Worm (Caenorhabditis elegans) whole organism, L1 larva: ENCODE results near the gene mtpn-1.

Experiments used
- C16A3.4 ChIP-seq: fragments of 150-350 bp; optimal IDR thresholded peaks from 2 replicates; lab custom pipeline; 2014; ENCODE audit warnings: missing biosample characterization, missing genetic modification characterization
- C34B4.2 ChIP-seq: sonication (generic microtip); optimal IDR thresholded peaks from 2 replicates; lab custom pipeline; 2017; ENCODE audit warnings: mild to moderate bottlenecking, missing genetic modification characterization, missing compliant biosample characterization
- F16B12.6 ChIP-seq: fragments of 150-350 bp; optimal IDR thresholded peaks from 2 replicates; lab custom pipeline; 2014; ENCODE audit warnings: missing biosample characterization, missing genetic modification characterization
- Y116A8C.19 ChIP-seq: sonication (generic microtip); optimal IDR thresholded peaks from 2 replicates; lab custom pipeline; 2016; ENCODE audit warnings: missing compliant biosample characterization, missing genetic modification characterization, borderline replicate concordance
- ceh-8 ChIP-seq: fragments of 200-800 bp; sonication (Bioruptor generic); optimal IDR thresholded peaks from 2 replicates; lab custom pipeline; 2018; ENCODE audit warnings: mild to moderate bottlenecking, missing genetic modification characterization, moderate library complexity, missing compliant biosample characterization
- ceh-82 ChIP-seq, 3 experiments: fragments of 150-350 bp in 1 of 3; sonication (generic microtip) in 2 of 3; optimal IDR thresholded peaks; 2 replicates each; lab custom pipeline; 2014 to 2017; ENCODE audit warnings: missing biosample characterization in 3 of 3, missing genetic modification characterization in 3 of 3
- ceh-88 ChIP-seq: fragments of 200-800 bp; sonication (Bioruptor generic); IDR thresholded peaks from 2 replicates; pipeline ENCODE4 v1.3.6; 2022; ENCODE audit warnings: missing genetic modification characterization, missing compliant biosample characterization
- dsc-1 ChIP-seq: sonication (generic microtip); optimal IDR thresholded peaks from 2 replicates; lab custom pipeline; 2016; ENCODE audit warnings: mild to moderate bottlenecking, missing genetic modification characterization, missing compliant biosample characterization
- efl-1 ChIP-seq, 4 experiments: fragments of 150-350 bp; optimal IDR thresholded peaks in 3 of 4; peaks in 1 of 4; 1 replicate in 1 of 4; 2 replicates in 3 of 4; lab custom pipeline; 2014; ENCODE audit warnings: missing biosample characterization in 2 of 4, missing genetic modification characterization in 2 of 4, missing genetic modification reagents in 2 of 4
- egl-13 ChIP-seq: sonication (generic microtip); optimal IDR thresholded peaks from 2 replicates; lab custom pipeline; 2016; ENCODE audit warnings: missing genotype, missing genetic modification reagents, missing genetic modification characterization, missing compliant biosample characterization
- egl-27 ChIP-seq, 2 experiments: fragments of 150-350 bp in 1 of 2; sonication (generic microtip); optimal IDR thresholded peaks; 3 replicates each; lab custom pipeline; 2017 to 2018; ENCODE audit warnings: missing biosample characterization in 2 of 2, missing genetic modification characterization in 2 of 2, missing genetic modification reagents in 2 of 2
- elt-2 ChIP-seq: sonication (generic microtip); optimal IDR thresholded peaks from 2 replicates; lab custom pipeline; 2016; ENCODE audit warnings: missing genetic modification characterization, mild to moderate bottlenecking, inconsistent platforms, missing compliant biosample characterization, missing genetic modification reagents
- elt-3 ChIP-seq, 6 experiments: fragments of 150-350 bp in 1 of 6; sonication (generic microtip); optimal IDR thresholded peaks; 2 replicates each; lab custom pipeline; 2017 to 2018; ENCODE audit warnings: missing biosample characterization in 6 of 6, missing genetic modification characterization in 6 of 6, inconsistent platforms in 1 of 6
- ets-5 ChIP-seq: fragments of 200-800 bp; sonication (Bioruptor generic); IDR thresholded peaks from 2 replicates; pipeline ENCODE4 v1.3.6; 2022; ENCODE audit warnings: missing genetic modification characterization, missing compliant biosample characterization
- fkh-4 ChIP-seq: sonication (generic microtip); optimal IDR thresholded peaks from 2 replicates; lab custom pipeline; 2016; ENCODE audit warnings: missing compliant biosample characterization, missing genetic modification characterization, borderline replicate concordance
- fos-1 ChIP-seq: fragments of 150-350 bp; optimal IDR thresholded peaks from 2 replicates; lab custom pipeline; 2014; ENCODE audit warnings: missing biosample characterization, missing genetic modification characterization
- hlh-17 ChIP-seq: fragments of 200-800 bp; sonication (Bioruptor generic); optimal IDR thresholded peaks from 2 replicates; lab custom pipeline; 2018; ENCODE audit warnings: missing genetic modification characterization, mild to moderate bottlenecking, missing compliant biosample characterization, moderate library complexity, borderline replicate concordance
- hlh-4 ChIP-seq: sonication (generic microtip); optimal IDR thresholded peaks from 2 replicates; lab custom pipeline; 2016; ENCODE audit warnings: mild to moderate bottlenecking, missing genetic modification characterization, missing compliant biosample characterization
- hpl-2 ChIP-seq: fragments of 150-350 bp; optimal IDR thresholded peaks from 2 replicates; lab custom pipeline; 2014; ENCODE audit warnings: missing biosample characterization, missing genetic modification reagents, missing genetic modification characterization
- isw-1 ChIP-seq: fragments of 200-800 bp; sonication (Bioruptor generic); IDR thresholded peaks from 2 replicates; pipeline ENCODE4 v1.3.6; 2022; ENCODE audit warnings: missing genetic modification characterization, missing compliant biosample characterization
- jun-1 ChIP-seq: fragments of 150-350 bp; optimal IDR thresholded peaks from 2 replicates; lab custom pipeline; 2014; ENCODE audit warnings: missing biosample characterization, missing genetic modification reagents, missing genetic modification characterization
- lin-13 ChIP-seq: fragments of 150-350 bp; optimal IDR thresholded peaks from 2 replicates; lab custom pipeline; 2014; ENCODE audit warnings: missing biosample characterization, missing genetic modification reagents, missing genetic modification characterization
- lin-14 ChIP-seq: fragments of 200-800 bp; sonication (Bioruptor generic); optimal IDR thresholded peaks from 2 replicates; lab custom pipeline; 2018; ENCODE audit warnings: mild to moderate bottlenecking, missing genetic modification characterization, moderate library complexity, missing compliant biosample characterization
- lir-3 ChIP-seq: sonication (generic microtip); optimal IDR thresholded peaks from 2 replicates; lab custom pipeline; 2016; ENCODE audit warnings: mild to moderate bottlenecking, missing genetic modification characterization, moderate library complexity, missing compliant biosample characterization; ENCODE audit not compliant: poor library complexity
- lsy-2 ChIP-seq, 2 experiments: fragments of 150-350 bp; optimal IDR thresholded peaks; 2 replicates each; lab custom pipeline; 2014; ENCODE audit warnings: missing biosample characterization in 2 of 2, missing genetic modification characterization in 2 of 2
- mab-9 ChIP-seq: fragments of 200-800 bp; sonication (Bioruptor generic); IDR thresholded peaks from 2 replicates; pipeline ENCODE4 v1.3.6; 2022; ENCODE audit warnings: missing genetic modification reagents, missing genetic modification characterization, missing compliant biosample characterization
- mep-1 ChIP-seq: fragments of 150-350 bp; optimal IDR thresholded peaks from 2 replicates; lab custom pipeline; 2014; ENCODE audit warnings: missing biosample characterization, missing genetic modification characterization
- nhr-11 ChIP-seq: fragments of 150-350 bp; optimal IDR thresholded peaks from 2 replicates; lab custom pipeline; 2014; ENCODE audit warnings: missing biosample characterization, missing genetic modification characterization
- nhr-71 ChIP-seq: sonication (generic microtip); optimal IDR thresholded peaks from 2 replicates; lab custom pipeline; 2016; ENCODE audit warnings: mild to moderate bottlenecking, missing genetic modification characterization, moderate library complexity, missing compliant biosample characterization
- nhr-90 ChIP-seq: sonication (generic microtip); optimal IDR thresholded peaks from 2 replicates; lab custom pipeline; 2016; ENCODE audit warnings: mild to moderate bottlenecking, missing genetic modification characterization, missing compliant biosample characterization; ENCODE audit not compliant: poor library complexity
- pag-3 ChIP-seq: sonication (generic microtip); optimal IDR thresholded peaks from 2 replicates; lab custom pipeline; 2017; ENCODE audit warnings: missing genetic modification characterization, mild to moderate bottlenecking, missing compliant biosample characterization, antibody characterized with exemption, borderline replicate concordance; ENCODE audit not compliant: insufficient read depth
- snpc-4 ChIP-seq: fragments of 150-350 bp; optimal IDR thresholded peaks from 2 replicates; lab custom pipeline; 2014; ENCODE audit warnings: missing biosample characterization, missing genetic modification characterization
- snu-23 ChIP-seq: sonication (generic microtip); optimal IDR thresholded peaks from 2 replicates; lab custom pipeline; 2016; ENCODE audit warnings: missing genetic modification characterization, missing compliant biosample characterization
- sox-4 ChIP-seq: sonication (generic microtip); optimal IDR thresholded peaks from 2 replicates; lab custom pipeline; 2016; ENCODE audit warnings: missing genetic modification characterization, missing compliant biosample characterization
- swsn-7 ChIP-seq: sonication (generic microtip); optimal IDR thresholded peaks from 2 replicates; lab custom pipeline; 2016; ENCODE audit warnings: missing genetic modification characterization, missing compliant biosample characterization
- tlp-1 ChIP-seq: fragments of 150-350 bp; optimal IDR thresholded peaks from 2 replicates; lab custom pipeline; 2014; ENCODE audit warnings: missing biosample characterization, missing genetic modification characterization
- unc-130 ChIP-seq: fragments of 150-350 bp; optimal IDR thresholded peaks from 2 replicates; lab custom pipeline; 2017; ENCODE audit warnings: missing biosample characterization, missing genetic modification characterization, inconsistent platforms
- unc-30 ChIP-seq: sonication (generic microtip); optimal IDR thresholded peaks from 2 replicates; lab custom pipeline; 2017; ENCODE audit warnings: missing biosample characterization, missing genetic modification characterization
- unc-62 ChIP-seq: fragments of 150-350 bp; optimal IDR thresholded peaks from 2 replicates; lab custom pipeline; 2014; ENCODE audit warnings: missing biosample characterization, missing genetic modification reagents, missing genetic modification characterization
- xbp-1 ChIP-seq: sonication (generic microtip); optimal IDR thresholded peaks from 2 replicates; lab custom pipeline; 2016; ENCODE audit warnings: missing genetic modification characterization, missing compliant biosample characterization
- ztf-11 ChIP-seq, 2 experiments: sonication (generic microtip); optimal IDR thresholded peaks; 2 replicates each; lab custom pipeline; 2016 to 2017; ENCODE audit warnings: missing genetic modification characterization in 2 of 2, missing biosample characterization in 1 of 2, missing compliant biosample characterization in 1 of 2

The mtpn-1 gene

DNA sequence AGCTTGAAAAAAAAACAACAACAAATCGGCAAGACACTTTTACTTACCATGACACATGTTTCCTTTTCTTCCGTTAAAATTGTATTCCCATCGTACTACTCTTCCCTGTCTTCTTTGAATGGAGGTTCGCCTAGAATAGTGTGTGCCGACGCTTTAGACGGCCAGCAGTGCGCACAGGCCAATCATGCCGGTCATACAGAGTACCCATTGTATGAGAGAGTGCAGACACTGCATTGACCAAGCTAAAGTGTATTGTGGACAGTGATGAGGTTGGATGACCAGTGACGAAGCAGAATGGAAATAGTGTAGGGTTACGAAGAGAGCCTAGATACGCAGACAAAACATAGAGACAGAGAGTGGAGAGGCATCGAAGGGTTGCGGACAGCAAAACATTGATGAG lies 5.4 kb upstream of the mtpn-1 start, which contains the start of gene dhhc-9 (continued):
- TF ChIP-seq xbp-1 (tag; lab: Kevin White, UChicago): peak; percentile 44
- peak in 1 of 6 experiments; percentile 7 for TF ChIP-seq elt-3 (tag; optimal IDR thresholded peaks at IDR 0.05; lab: Kevin White, UChicago)
- TF ChIP-seq mep-1 (tag; lab: Kevin White, UChicago): peak; percentile 68
- TF ChIP-seq tlp-1 (tag; lab: Kevin White, UChicago): no peak
- TF ChIP-seq isw-1: peak; percentile 35
- peak in 1 of 2 experiments; percentile 24 for TF ChIP-seq ztf-11 (tag; optimal IDR thresholded peaks at IDR 0.05; lab: Kevin White, UChicago)
- TF ChIP-seq lsy-2 (tag; optimal IDR thresholded peaks at IDR 0.05; lab: Kevin White, UChicago): peak; percentile 30 to 50
- peak; percentile 45 for TF ChIP-seq ceh-8
- no peak for TF ChIP-seq F16B12.6
- TF ChIP-seq egl-27 (tag; optimal IDR thresholded peaks at IDR 0.05; lab: Kevin White, UChicago): no peak
- no peak for TF ChIP-seq egl-13 (tag; lab: Kevin White, UChicago)
- no peak for TF ChIP-seq fkh-4 (tag; lab: Kevin White, UChicago)
- peak; percentile 69 for TF ChIP-seq swsn-7
- no peak for TF ChIP-seq C16A3.4
- no peak for TF ChIP-seq ceh-88 (GFP tag; lab: Robert Waterston, UW)
- no peak for TF ChIP-seq unc-130 (tag; lab: Kevin White, UChicago)
- TF ChIP-seq unc-62 (GFP tag; lab: Kevin White, UChicago): no peak
- no peak for TF ChIP-seq lin-13
- TF ChIP-seq lir-3 (tag; lab: Kevin White, UChicago): no peak
- TF ChIP-seq jun-1 (tag; lab: Kevin White, UChicago): peak; percentile 63
- peak; percentile 86 for TF ChIP-seq lin-14
- TF ChIP-seq hlh-4: no peak
- TF ChIP-seq unc-30: no peak
- TF ChIP-seq nhr-11 (tag; lab: Kevin White, UChicago): no peak
- TF ChIP-seq ceh-82 (tag; optimal IDR thresholded peaks at IDR 0.05; lab: Kevin White, UChicago): peak; percentile 0 to 48 (median 13)
- TF ChIP-seq snpc-4 (tag; lab: Kevin White, UChicago): peak; percentile 43
- TF ChIP-seq nhr-71 (tag; lab: Kevin White, UChicago): peak; percentile 73
- no peak for TF ChIP-seq C34B4.2
- TF ChIP-seq hpl-2 (GFP tag; lab: Kevin White, UChicago): no peak
- TF ChIP-seq snu-23 (GFP tag; lab: Kevin White, UChicago): peak; percentile 86
- TF ChIP-seq fos-1 (tag; lab: Kevin White, UChicago): peak; percentile 24
- TF ChIP-seq elt-2 (tag; lab: Kevin White, UChicago): peak; percentile 13
- no peak for TF ChIP-seq hlh-17 (GFP tag; lab: Kevin White, UChicago)

DNA sequence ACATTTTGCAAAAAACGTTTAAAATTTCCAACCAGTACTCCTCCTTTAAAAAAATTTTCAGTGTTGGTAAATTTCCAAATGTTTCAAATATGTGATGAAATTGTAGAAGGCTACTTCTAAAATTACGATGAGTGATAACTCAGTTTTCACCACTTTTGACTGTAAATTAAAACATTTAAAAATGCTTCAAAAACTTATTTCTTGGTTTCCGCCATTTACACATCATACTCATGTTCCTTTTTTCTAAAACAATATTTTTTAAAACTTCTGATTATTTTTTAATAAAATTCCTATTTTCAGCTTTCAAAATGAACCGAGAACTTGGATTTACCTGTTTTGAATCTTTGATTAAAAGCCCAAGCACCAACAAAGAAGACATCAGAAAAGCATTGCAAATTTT lies 3.5 kb upstream of the mtpn-1 start, which contains the start of gene C43H6.4:
Gene C43H6.4, plus strand, starts transcription at position 301 of the 400 bp plus-strand sequence.
- TF ChIP-seq pag-3 (tag; lab: Kevin White, UChicago) (no peak), Y116A8C.19 (tag; lab: Kevin White, UChicago) (no peak), ceh-82 (tag; optimal IDR thresholded peaks at IDR 0.05; lab: Kevin White, UChicago) (no peak), efl-1 (optimal IDR thresholded peaks at IDR 0.05; lab: Kevin White, UChicago) (no peak), efl-1 (GFP tag; optimal IDR thresholded peaks at IDR 0.05 in 1 of 2; lab: Kevin White, UChicago) (no peak), mab-9 (GFP tag; lab: Robert Waterston, UW) (no peak), sox-4 (tag; lab: Kevin White, UChicago) (no peak), F16B12.6 (no peak), ets-5 (GFP tag; lab: Robert Waterston, UW) (no peak), swsn-7 (no peak), dsc-1 (tag; lab: Kevin White, UChicago) (no peak), nhr-90 (tag; lab: Kevin White, UChicago) (no peak)
- TF ChIP-seq, all 84 proteins: peak for 0
